Worm (Caenorhabditis elegans) whole organism, L1 larva: ENCODE data around the gene fbxb-15.
"Not testable (repeated sequence)": the region's sequence is repeated elsewhere in the genome, so short reads cannot be mapped to it uniquely, and the experiment has no call there.

ENCODE experiments used
- C04F5.9 ChIP-seq: sonication (generic microtip); optimal IDR thresholded peaks from 2 replicates; lab custom pipeline; 2016; ENCODE audit warnings: missing genetic modification characterization, missing compliant biosample characterization
- egl-27 ChIP-seq, 2 experiments: fragments of 150-350 bp in 1 of 2; sonication (generic microtip); optimal IDR thresholded peaks; 3 replicates each; lab custom pipeline; 2017 to 2018; ENCODE audit warnings: missing biosample characterization in 2 of 2, missing genetic modification characterization in 2 of 2, missing genetic modification reagents in 2 of 2
- nhr-90 ChIP-seq: sonication (generic microtip); optimal IDR thresholded peaks from 2 replicates; lab custom pipeline; 2016; ENCODE audit warnings: mild to moderate bottlenecking, missing genetic modification characterization, missing compliant biosample characterization; ENCODE audit not compliant: poor library complexity
- pax-3 ChIP-seq: fragments of 200-800 bp; sonication (Bioruptor generic); optimal IDR thresholded peaks from 2 replicates; lab custom pipeline; 2018; ENCODE audit warnings: mild to moderate bottlenecking, missing genetic modification characterization, moderate library complexity, missing compliant biosample characterization

ce11 chrII:1632216-1632615 is 21.1 kb downstream of the fbxb-15 start, which contains the start of gene C08E3.13:
- not testable (repeated sequence) for TF ChIP-seq nhr-90 (tag; lab: Kevin White, UChicago); C04F5.9 (tag; lab: Kevin White, UChicago); egl-27 (tag; optimal IDR thresholded peaks at IDR 0.05; lab: Kevin White, UChicago); pax-3 (tag; lab: Kevin White, UChicago)
